Worm (Caenorhabditis elegans) whole organism, mixed stage, embryonic: ENCODE results near the gene F49E11.2.

Experiments
- M03D4.4 ChIP-seq: sonication (generic microtip); optimal IDR thresholded peaks from 2 replicates; lab custom pipeline; 2017; ENCODE audit warnings: mild to moderate bottlenecking, missing genetic modification characterization, missing compliant biosample characterization
- blmp-1 ChIP-seq: fragments of 150-350 bp; optimal IDR thresholded peaks from 2 replicates; lab custom pipeline; 2014; ENCODE audit warnings: missing biosample characterization, missing genetic modification characterization
- ceh-39 ChIP-seq: fragments of 150-350 bp; optimal IDR thresholded peaks from 2 replicates; lab custom pipeline; 2014; ENCODE audit warnings: missing biosample characterization, missing genetic modification characterization
- elt-1 ChIP-seq: sonication (generic microtip); optimal IDR thresholded peaks from 2 replicates; lab custom pipeline; 2017; ENCODE audit warnings: missing genetic modification characterization, mild to moderate bottlenecking, missing compliant biosample characterization, antibody characterized with exemption, moderate library complexity, borderline replicate concordance; ENCODE audit not compliant: insufficient read depth
- lin-13 ChIP-seq: fragments of 150-350 bp; optimal IDR thresholded peaks from 2 replicates; lab custom pipeline; 2014; ENCODE audit warnings: missing biosample characterization, missing genetic modification characterization
- lsy-2 ChIP-seq: fragments of 150-350 bp; optimal IDR thresholded peaks from 2 replicates; lab custom pipeline; 2014; ENCODE audit warnings: missing biosample characterization, missing genetic modification characterization
- mep-1 ChIP-seq: fragments of 150-350 bp; optimal IDR thresholded peaks from 2 replicates; lab custom pipeline; 2017; ENCODE audit warnings: missing biosample characterization, missing genetic modification reagents, missing genetic modification characterization, inconsistent platforms
- nhr-28 ChIP-seq: fragments of 150-350 bp; optimal IDR thresholded peaks from 2 replicates; lab custom pipeline; 2014; ENCODE audit warnings: missing biosample characterization, missing genetic modification characterization
- nhr-76 ChIP-seq: sonication (generic microtip); optimal IDR thresholded peaks from 2 replicates; lab custom pipeline; 2017; ENCODE audit warnings: missing biosample characterization, missing genetic modification characterization
- pha-4 ChIP-seq: fragments of 150-350 bp; optimal IDR thresholded peaks from 2 replicates; lab custom pipeline; 2018; ENCODE audit warnings: missing biosample characterization, missing genetic modification reagents, missing genetic modification characterization
- snpc-4 ChIP-seq: fragments of 150-350 bp; optimal IDR thresholded peaks from 2 replicates; lab custom pipeline; 2014; ENCODE audit warnings: missing biosample characterization, missing genetic modification characterization
- unc-62 ChIP-seq: fragments of 150-350 bp; optimal IDR thresholded peaks from 2 replicates; lab custom pipeline; 2014; ENCODE audit warnings: missing biosample characterization, missing genetic modification reagents, missing genetic modification characterization
- ztf-11 ChIP-seq: fragments of 150-350 bp; optimal IDR thresholded peaks from 2 replicates; lab custom pipeline; 2014; ENCODE audit warnings: missing biosample characterization, missing genetic modification characterization

ce11 chrIV:13026762-13027161 is 12.0 kb downstream of the F49E11.2 start:
- TF ChIP-seq ceh-39 (no peak), blmp-1 (no peak), nhr-28 (no peak), lsy-2 (tag; lab: Kevin White, UChicago) (no peak), M03D4.4 (tag; lab: Kevin White, UChicago) (no peak), pha-4 (no peak), unc-62 (GFP tag; lab: Kevin White, UChicago) (no peak), nhr-76 (tag; lab: Kevin White, UChicago) (no peak), snpc-4 (no peak), mep-1 (tag; lab: Kevin White, UChicago) (no peak), lin-13 (tag; lab: Kevin White, UChicago) (no peak), elt-1 (tag; lab: Kevin White, UChicago) (no peak), ztf-11 (tag; lab: Kevin White, UChicago) (no peak)
